Worm (Caenorhabditis elegans) whole organism, late embryonic: Measurements from ENCODE around the gene F31F4.1.

ENCODE experiments used
- ceh-9 ChIP-seq: sonication (generic microtip); optimal IDR thresholded peaks from 2 replicates; lab custom pipeline; 2016; ENCODE audit warnings: mild to moderate bottlenecking, missing genetic modification characterization, inconsistent platforms, missing compliant biosample characterization
- elt-2 ChIP-seq: sonication (generic microtip); optimal IDR thresholded peaks from 2 replicates; lab custom pipeline; 2016; ENCODE audit warnings: missing genetic modification reagents, missing genetic modification characterization, missing compliant biosample characterization
- hlh-13 ChIP-seq: fragments of 200-800 bp; sonication (Bioruptor generic); optimal IDR thresholded peaks from 2 replicates; lab custom pipeline; 2018; ENCODE audit warnings: mild to moderate bottlenecking, missing genetic modification characterization, missing compliant biosample characterization
- nhr-11 ChIP-seq: fragments of 150-350 bp; optimal IDR thresholded peaks from 2 replicates; lab custom pipeline; 2014; ENCODE audit warnings: missing biosample characterization, missing genetic modification characterization
- unc-55 ChIP-seq: sonication (generic microtip); optimal IDR thresholded peaks from 2 replicates; lab custom pipeline; 2017; ENCODE audit warnings: missing biosample characterization, missing genetic modification reagents, missing genetic modification characterization

ce11 chrV:654402-654801, 29.5 kb upstream of the F31F4.1 start, which contains the start of gene srj-6:
- TF ChIP-seq elt-2 (tag; lab: Kevin White, UChicago) (no peak), ceh-9 (no peak), hlh-13 (no peak), unc-55 (GFP tag; lab: Kevin White, UChicago) (no peak), nhr-11 (tag; lab: Kevin White, UChicago) (no peak)
